Worm (Caenorhabditis elegans): ENCODE data around the gene clec-26.

ce11 chrV:16833672-16834071, 14.7 kb upstream of the clec-26 start:
- no peak for TF ChIP-seq nhr-11 (tag; optimal IDR thresholded peaks at IDR 0.05)
- no peak for TF ChIP-seq daf-12 (tag; optimal IDR thresholded peaks at IDR 0.05)
- TF ChIP-seq skn-1 (tag; optimal IDR thresholded peaks at IDR 0.05), result no peak
- TF ChIP-seq ceh-82 (tag; optimal IDR thresholded peaks at IDR 0.05), result no peak
- no peak for TF ChIP-seq snpc-4 (tag; optimal IDR thresholded peaks at IDR 0.05)
- no peak for TF ChIP-seq fkh-10 (GFP tag; optimal IDR thresholded peaks at IDR 0.05)
- TF ChIP-seq nfya-1 (tag; optimal IDR thresholded peaks at IDR 0.05; ENCODE audit: insufficient read depth), result no peak
- no peak for TF ChIP-seq elt-1 (tag; optimal IDR thresholded peaks at IDR 0.05)
- TF ChIP-seq hmg-11 (tag; optimal IDR thresholded peaks at IDR 0.05), result no peak

Data from whole organism, L3 larva.